Fruit fly (Drosophila melanogaster) whole organism, embryonic: ENCODE data around the gene CG15461.

ENCODE experiments used
- B-H2 ChIP-seq: fragments of 200-800 bp; sonication (Bioruptor generic); optimal IDR thresholded peaks from 2 replicates; lab custom pipeline; 2018; ENCODE audit warnings: missing biosample characterization, mild to moderate bottlenecking, missing genetic modification characterization
- CG10209 ChIP-seq: fragments of 200-800 bp; sonication (Bioruptor generic); optimal IDR thresholded peaks from 3 replicates; lab custom pipeline; 2017; ENCODE audit warnings: missing biosample characterization, mild to moderate bottlenecking, missing genetic modification characterization, missing genetic modification reagents
- CG12236 ChIP-seq: fragments of 200-800 bp; sonication (Bioruptor generic); optimal IDR thresholded peaks from 2 replicates; lab custom pipeline; 2016; ENCODE audit warnings: missing biosample characterization, missing genetic modification characterization
- CG12391 ChIP-seq: fragments of 200-800 bp; sonication (Bioruptor generic); optimal IDR thresholded peaks from 3 replicates; lab custom pipeline; 2018; ENCODE audit warnings: missing biosample characterization, mild to moderate bottlenecking, missing genetic modification characterization, moderate library complexity
- CG13775 ChIP-seq: fragments of 200-800 bp; sonication (Bioruptor generic); optimal IDR thresholded peaks from 3 replicates; lab custom pipeline; 2017; ENCODE audit warnings: missing biosample characterization, mild to moderate bottlenecking, missing genetic modification characterization
- CG15514 ChIP-seq: fragments of 200-800 bp; sonication (Bioruptor generic); optimal IDR thresholded peaks from 3 replicates; lab custom pipeline; 2017; ENCODE audit warnings: missing biosample characterization, missing genetic modification characterization, mild to moderate bottlenecking, moderate library complexity, missing genetic modification reagents
- CG17328 ChIP-seq: fragments of 200-800 bp; sonication (Bioruptor generic); IDR thresholded peaks from 2 replicates; pipeline ENCODE4 v1.3.6; 2022; ENCODE audit warnings: missing biosample characterization, missing genetic modification characterization
- CG3065 ChIP-seq: fragments of 200-800 bp; sonication (Bioruptor generic); optimal IDR thresholded peaks from 2 replicates; lab custom pipeline; 2016; ENCODE audit warnings: missing biosample characterization, missing genetic modification characterization
- CG32772 ChIP-seq: fragments of 200-800 bp; sonication (Bioruptor generic); IDR thresholded peaks from 2 replicates; pipeline ENCODE4 v1.3.6; 2022; ENCODE audit warnings: missing biosample characterization, missing genetic modification characterization
- CG34224 ChIP-seq: fragments of 200-800 bp; sonication (Bioruptor generic); IDR thresholded peaks from 3 replicates; pipeline ENCODE4 v1.3.6; 2022; ENCODE audit warnings: missing biosample characterization, missing genetic modification characterization; ENCODE audit not compliant: partially characterized antibody
- CG43689 ChIP-seq: fragments of 200-800 bp; sonication (Bioruptor generic); IDR thresholded peaks from 2 replicates; pipeline ENCODE4 v1.3.6; 2022; ENCODE audit warnings: missing biosample characterization, missing genetic modification characterization
- CG4424 ChIP-seq: fragments of 200-800 bp; sonication (Bioruptor generic); optimal IDR thresholded peaks from 3 replicates; lab custom pipeline; 2016; ENCODE audit warnings: missing biosample characterization, missing genetic modification characterization
- CG6254 ChIP-seq: fragments of 200-800 bp; sonication (Bioruptor generic); optimal IDR thresholded peaks from 3 replicates; lab custom pipeline; 2017; ENCODE audit warnings: mild to moderate bottlenecking, missing biosample characterization, missing genetic modification reagents, missing genetic modification characterization
- CG7963 ChIP-seq: fragments of 200-800 bp; sonication (Bioruptor generic); IDR thresholded peaks from 3 replicates; pipeline ENCODE4 v1.3.6; 2022; ENCODE audit warnings: missing biosample characterization, missing genetic modification characterization; ENCODE audit not compliant: partially characterized antibody
- Camta ChIP-seq: fragments of 200-800 bp; sonication (Bioruptor generic); optimal IDR thresholded peaks from 2 replicates; lab custom pipeline; 2016; ENCODE audit warnings: missing biosample characterization, missing genetic modification characterization
- D19A ChIP-seq: fragments of 200-800 bp; optimal IDR thresholded peaks from 3 replicates; lab custom pipeline; 2019; ENCODE audit warnings: missing biosample characterization, mild to moderate bottlenecking, missing genetic modification characterization, moderate library complexity
- Dek ChIP-seq: fragments of 200-800 bp; sonication (Bioruptor generic); optimal IDR thresholded peaks from 3 replicates; lab custom pipeline; 2019; ENCODE audit warnings: missing biosample characterization, mild to moderate bottlenecking, missing genetic modification characterization, moderate library complexity
- Doc2 ChIP-seq: fragments of 200-800 bp; sonication (Bioruptor generic); IDR thresholded peaks from 2 replicates; pipeline ENCODE4 v1.3.6; 2022; ENCODE audit warnings: missing biosample characterization, missing genetic modification characterization
- Dp ChIP-seq: fragments of 200-800 bp; sonication (Bioruptor generic); optimal IDR thresholded peaks from 2 replicates; lab custom pipeline; 2018; ENCODE audit warnings: missing biosample characterization, mild to moderate bottlenecking, missing genetic modification characterization, moderate library complexity
- ERR ChIP-seq: fragments of 200-800 bp; sonication (Bioruptor generic); optimal IDR thresholded peaks from 2 replicates; lab custom pipeline; 2016; ENCODE audit warnings: missing biosample characterization, missing genetic modification characterization
- Ets65A ChIP-seq: fragments of 200-800 bp; sonication (Bioruptor generic); peaks from one replicate; lab custom pipeline; 2016; ENCODE audit warnings: missing biosample characterization, missing genetic modification characterization
- Gsc ChIP-seq: fragments of 200-800 bp; sonication (Bioruptor generic); IDR thresholded peaks from 2 replicates; pipeline ENCODE4 v1.3.6; 2022; ENCODE audit warnings: missing biosample characterization, missing genetic modification characterization
- H2.0 ChIP-seq: fragments of 200-800 bp; sonication (Bioruptor generic); IDR thresholded peaks from 2 replicates; pipeline ENCODE4 v1.3.6; 2022; ENCODE audit warnings: missing biosample characterization, missing genetic modification characterization
- Hand ChIP-seq: fragments of 200-800 bp; sonication (Bioruptor generic); optimal IDR thresholded peaks from 2 replicates; lab custom pipeline; 2017; ENCODE audit warnings: mild to moderate bottlenecking, missing biosample characterization, missing genetic modification reagents, missing genetic modification characterization
- Hey ChIP-seq: fragments of 200-800 bp; sonication (Bioruptor generic); optimal IDR thresholded peaks from 3 replicates; lab custom pipeline; 2018; ENCODE audit warnings: missing biosample characterization, mild to moderate bottlenecking, missing genetic modification characterization
- Hmx ChIP-seq: fragments of 200-800 bp; sonication (Bioruptor generic); optimal IDR thresholded peaks from 2 replicates; lab custom pipeline; 2016; ENCODE audit warnings: missing biosample characterization, missing genetic modification characterization
- Hr3 ChIP-seq: fragments of 200-800 bp; sonication (Bioruptor generic); optimal IDR thresholded peaks from 3 replicates; lab custom pipeline; 2016; ENCODE audit warnings: missing biosample characterization, missing genetic modification characterization
- Kr ChIP-seq: fragments of 200-800 bp; sonication (Bioruptor generic); optimal IDR thresholded peaks from 2 replicates; lab custom pipeline; 2017; ENCODE audit warnings: missing biosample characterization, mild to moderate bottlenecking, missing genetic modification characterization
- MTF-1 ChIP-seq: fragments of 200-800 bp; sonication (Bioruptor generic); optimal IDR thresholded peaks from 2 replicates; lab custom pipeline; 2018; ENCODE audit warnings: missing biosample characterization, mild to moderate bottlenecking, missing genetic modification characterization, borderline replicate concordance
- Ptx1 ChIP-seq: fragments of 200-800 bp; sonication (Bioruptor generic); IDR thresholded peaks from 2 replicates; pipeline ENCODE4 v1.3.6; 2022; ENCODE audit warnings: missing biosample characterization, missing genetic modification characterization
- Stat92E ChIP-seq, 3 experiments: fragments of >200 bp in 2 of 3; fragments of 200-800 bp in 1 of 3; sonication (Bioruptor generic) in 1 of 3; optimal IDR thresholded peaks; 2 replicates each; lab custom pipeline; 2017 to 2019; ENCODE audit warnings: missing biosample characterization in 3 of 3, missing genetic modification characterization in 3 of 3, mild to moderate bottlenecking in 1 of 3, moderate library complexity in 1 of 3
- Usf ChIP-seq: fragments of 200-800 bp; sonication (Bioruptor generic); optimal IDR thresholded peaks from 2 replicates; lab custom pipeline; 2017; ENCODE audit warnings: missing genotype, missing biosample characterization, missing genetic modification characterization
- bbx ChIP-seq: fragments of 200-800 bp; sonication (Bioruptor generic); IDR thresholded peaks from 2 replicates; pipeline ENCODE4 v1.3.6; 2022; ENCODE audit warnings: missing biosample characterization, missing genetic modification characterization; ENCODE audit not compliant: partially characterized antibody
- dm ChIP-seq: fragments of 200-800 bp; sonication (Bioruptor generic); optimal IDR thresholded peaks from 3 replicates; lab custom pipeline; 2016; ENCODE audit warnings: missing biosample characterization, missing genetic modification characterization
- en ChIP-seq: fragments of 200-800 bp; sonication (Bioruptor generic); optimal IDR thresholded peaks from 2 replicates; lab custom pipeline; 2016; ENCODE audit warnings: missing biosample characterization, missing genetic modification characterization
- fru ChIP-seq: fragments of >200 bp; optimal IDR thresholded peaks from 2 replicates; lab custom pipeline; 2017
- grau ChIP-seq: fragments of 200-800 bp; optimal IDR thresholded peaks from 3 replicates; lab custom pipeline; 2019; ENCODE audit warnings: missing biosample characterization, mild to moderate bottlenecking, missing genetic modification characterization, moderate library complexity
- h ChIP-seq: fragments of >200 bp; optimal IDR thresholded peaks from 2 replicates; lab custom pipeline; 2017
- inv ChIP-seq: fragments of 200-800 bp; sonication (Bioruptor generic); IDR thresholded peaks from 2 replicates; pipeline ENCODE4 v1.3.6; 2022; ENCODE audit warnings: missing biosample characterization, missing genetic modification characterization; ENCODE audit not compliant: partially characterized antibody
- nerfin-2 ChIP-seq: fragments of 200-800 bp; sonication (Bioruptor generic); IDR thresholded peaks from 2 replicates; pipeline ENCODE4 v1.3.6; 2022; ENCODE audit warnings: missing biosample characterization, missing genetic modification characterization; ENCODE audit not compliant: partially characterized antibody
- onecut ChIP-seq: fragments of 200-800 bp; sonication (Bioruptor generic); IDR thresholded peaks from 2 replicates; pipeline ENCODE4 v1.3.6; 2022; ENCODE audit warnings: missing biosample characterization, missing genetic modification characterization
- otp ChIP-seq: fragments of 200-800 bp; sonication (Bioruptor generic); IDR thresholded peaks from 3 replicates; pipeline ENCODE4, ENCODE4 v1.3.6; 2022; ENCODE audit warnings: missing biosample characterization, missing genetic modification characterization
- p53 ChIP-seq: fragments of 200-800 bp; sonication (Bioruptor generic); optimal IDR thresholded peaks from 2 replicates; lab custom pipeline; 2016; ENCODE audit warnings: missing biosample characterization, missing genetic modification characterization
- psq ChIP-seq: fragments of 200-800 bp; sonication (Bioruptor generic); optimal IDR thresholded peaks from 2 replicates; lab custom pipeline; 2017; ENCODE audit warnings: missing biosample characterization, missing genetic modification characterization
- ranshi ChIP-seq: fragments of 200-800 bp; sonication (Bioruptor generic); IDR thresholded peaks from 2 replicates; pipeline ENCODE4 v1.3.6; 2022; ENCODE audit warnings: missing biosample characterization, missing genetic modification characterization
- run ChIP-seq: fragments of 200-800 bp; sonication (Bioruptor generic); optimal IDR thresholded peaks from 3 replicates; lab custom pipeline; 2018; ENCODE audit warnings: missing biosample characterization, mild to moderate bottlenecking, missing genetic modification characterization
- schlank ChIP-seq: fragments of 200-800 bp; sonication (Bioruptor generic); optimal IDR thresholded peaks from 2 replicates; lab custom pipeline; 2018; ENCODE audit warnings: missing biosample characterization, mild to moderate bottlenecking, missing genetic modification characterization
- sd ChIP-seq: fragments of 200-800 bp; sonication (Bioruptor generic); optimal IDR thresholded peaks from 3 replicates; lab custom pipeline; 2018; ENCODE audit warnings: missing biosample characterization, mild to moderate bottlenecking, missing genetic modification characterization, moderate library complexity
- ssp ChIP-seq: fragments of 200-800 bp; sonication (Bioruptor generic); IDR thresholded peaks from 2 replicates; pipeline ENCODE4 v1.3.6; 2022; ENCODE audit warnings: missing biosample characterization, missing genetic modification characterization
- tap ChIP-seq: fragments of 200-800 bp; optimal IDR thresholded peaks from 3 replicates; lab custom pipeline; 2019; ENCODE audit warnings: missing biosample characterization, mild to moderate bottlenecking, missing genetic modification characterization, moderate library complexity
- vvl ChIP-seq: fragments of 200-800 bp; sonication (Bioruptor generic); IDR thresholded peaks from 2 replicates; pipeline ENCODE4 v1.3.6; 2022; ENCODE audit warnings: missing biosample characterization, missing genetic modification characterization

CG15461 gene

dm6 chrX:20511382-20511853 is 25.4 kb downstream of the CG15461 start, which contains the start of gene CG1812:
CG1812 (plus strand) TSS chrX:20511544.
- TF ChIP-seq schlank (tag; lab: Kevin White, UChicago) (peak; percentile 17), B-H2 (GFP tag; lab: Kevin White, UChicago) (no peak), CG15514 (GFP tag; lab: Kevin White, UChicago) (peak; percentile 60), CG34224 (GFP tag; lab: Robert Waterston, UW) (no peak), ERR (no peak), H2.0 (GFP tag; lab: Robert Waterston, UW) (0 out of 2 replicates have a peak, but pooled peaks have one; percentile 21), fru (no peak), CG10209 (GFP tag; lab: Kevin White, UChicago) (peak; percentile 11), Ptx1 (GFP tag; lab: Robert Waterston, UW) (peak; percentile 52; the same call in 1 of the 2 replicates), Stat92E (GFP tag; optimal IDR thresholded peaks at IDR 0.05; lab: Kevin White, UChicago) (no peak), ranshi (GFP tag; lab: Robert Waterston, UW) (peak; percentile 37; the same call in 1 of the 2 replicates), CG3065 (GFP tag; lab: Kevin White, UChicago) (no peak), CG7963 (GFP tag; lab: Robert Waterston, UW) (no peak), h (lab: Kevin White, UChicago) (no peak), Hey (tag; lab: Kevin White, UChicago) (no peak), CG13775 (peak; percentile 39), CG4424 (GFP tag; lab: Kevin White, UChicago) (no peak), Hmx (GFP tag; lab: Kevin White, UChicago) (no peak), inv (GFP tag; lab: Robert Waterston, UW) (no peak), en (no peak), D19A (tag; lab: Kevin White, UChicago) (no peak), psq (GFP tag; lab: Kevin White, UChicago) (peak; percentile 66), tap (tag; lab: Kevin White, UChicago) (no peak), otp (GFP tag; lab: Robert Waterston, UW) (peak; percentile 39; the same call in 1 of the 3 replicates), ssp (GFP tag; lab: Robert Waterston, UW) (0 out of 2 replicates have a peak, but pooled peaks have one; percentile 16), CG17328 (GFP tag; lab: Robert Waterston, UW) (peak; percentile 66; the same call in 1 of the 2 replicates), Hand (GFP tag; lab: Kevin White, UChicago) (peak; percentile 23), Camta (GFP tag; lab: Kevin White, UChicago) (no peak), CG43689 (GFP tag; lab: Robert Waterston, UW) (no peak), p53 (no peak), onecut (GFP tag; lab: Robert Waterston, UW) (no peak), Dp (GFP tag; lab: Kevin White, UChicago) (peak; percentile 36), Gsc (GFP tag; lab: Robert Waterston, UW) (no peak), CG32772 (0 out of 2 replicates have a peak, but pooled peaks have one; percentile 36), Usf (GFP tag; lab: Kevin White, UChicago) (no peak), MTF-1 (GFP tag; lab: Kevin White, UChicago) (no peak), CG6254 (GFP tag; lab: Kevin White, UChicago) (no peak), Kr (GFP tag; lab: Kevin White, UChicago) (no peak), dm (GFP tag; lab: Kevin White, UChicago) (no peak), vvl (GFP tag; lab: Robert Waterston, UW) (peak; percentile 68), Dek (tag; lab: Kevin White, UChicago) (no peak), Ets65A (GFP tag; lab: Kevin White, UChicago) (peak; percentile 81), nerfin-2 (GFP tag; lab: Robert Waterston, UW) (no peak), bbx (GFP tag; lab: Robert Waterston, UW) (no peak), sd (tag; lab: Kevin White, UChicago) (peak; percentile 96), CG12236 (GFP tag; lab: Kevin White, UChicago) (no peak), run (tag; lab: Kevin White, UChicago) (no peak), Doc2 (GFP tag; lab: Robert Waterston, UW) (no peak), grau (peak; percentile 46), Hr3 (GFP tag; lab: Kevin White, UChicago) (no peak), CG12391 (tag; lab: Kevin White, UChicago) (peak; percentile 40)
